Fruit fly (Drosophila melanogaster): ENCODE results near the gene stai.

stai gene

dm6 chr2L:6070656-6071231, 29.4 kb upstream of the stai start, which contains the start of the genes CG9154 and Kr-h2 (continued):
- TF ChIP-seq insv (GFP tag; optimal IDR thresholded peaks at IDR 0.05), result peak in 1 of 2 experiments; percentile 9
- no peak for TF ChIP-seq ATbp (GFP tag; optimal IDR thresholded peaks at IDR 0.05)
- peak; percentile 0 for TF ChIP-seq Blimp-1 (GFP tag; optimal IDR thresholded peaks at IDR 0.05)
- TF ChIP-seq Poxn (GFP tag; IDR thresholded peaks at IDR 0.05), result no peak
- peak; percentile 48 for TF ChIP-seq CG30403 (GFP tag; optimal IDR thresholded peaks at IDR 0.05)
- TF ChIP-seq Dp (GFP tag; optimal IDR thresholded peaks at IDR 0.05), result peak; percentile 84
- TF ChIP-seq CG8281 (tag; optimal IDR thresholded peaks at IDR 0.05), result no peak
- no peak for TF ChIP-seq CG10366 (GFP tag; IDR thresholded peaks at IDR 0.05)
- no peak for TF ChIP-seq CG1233 (GFP tag; optimal IDR thresholded peaks at IDR 0.05)
- TF ChIP-seq CG15601 (tag; optimal IDR thresholded peaks at IDR 0.05), result peak; percentile 48
- no peak for TF ChIP-seq CG12236 (GFP tag; optimal IDR thresholded peaks at IDR 0.05)
- no peak for TF ChIP-seq Taf1 (GFP tag; IDR thresholded peaks at IDR 0.05)
- no peak for TF ChIP-seq CG10209 (GFP tag; optimal IDR thresholded peaks at IDR 0.05)
- no peak for TF ChIP-seq CG7372 (GFP tag; IDR thresholded peaks at IDR 0.05)
- peak; percentile 54; the same call in 1 of the 2 replicates for TF ChIP-seq CG32532 (GFP tag; IDR thresholded peaks at IDR 0.05)
- peak; percentile 76 for TF ChIP-seq Dek (tag; optimal IDR thresholded peaks at IDR 0.05)
- no peak for TF ChIP-seq CG2199 (GFP tag; IDR thresholded peaks at IDR 0.05)
- no peak for TF ChIP-seq CG10959 (GFP tag; IDR thresholded peaks at IDR 0.05)
- TF ChIP-seq CG16815 (GFP tag; optimal IDR thresholded peaks at IDR 0.05), result no peak
- TF ChIP-seq ro (GFP tag; IDR thresholded peaks at IDR 0.05), result no peak
- TF ChIP-seq CG34422 (GFP tag; IDR thresholded peaks at IDR 0.05), result peak; percentile 11; the same call in 1 of the 3 replicates
- TF ChIP-seq CG12219 (GFP tag; optimal IDR thresholded peaks at IDR 0.05), result no peak
- no peak for TF ChIP-seq Hr3 (GFP tag; optimal IDR thresholded peaks at IDR 0.05)
- TF ChIP-seq inv (GFP tag; IDR thresholded peaks at IDR 0.05; ENCODE audit: partially characterized antibody), result peak; percentile 57; the same call in 1 of the 2 replicates
- TF ChIP-seq sisA (GFP tag; IDR thresholded peaks at IDR 0.05), result no peak
- no peak for TF ChIP-seq CG18619 (GFP tag; optimal IDR thresholded peaks at IDR 0.05)
- no peak for TF ChIP-seq her (GFP tag; optimal IDR thresholded peaks at IDR 0.05)
- no peak for TF ChIP-seq Rx (GFP tag; IDR thresholded peaks at IDR 0.05)
- no peak for TF ChIP-seq gt (GFP tag; IDR thresholded peaks at IDR 0.05)
- peak; percentile 81 for TF ChIP-seq Xbp1 (GFP tag; optimal IDR thresholded peaks at IDR 0.05)
- no peak for TF ChIP-seq CG11695 (GFP tag; IDR thresholded peaks at IDR 0.05)
- peak; percentile 57 for TF ChIP-seq CG10267 (tag; optimal IDR thresholded peaks at IDR 0.05)
- TF ChIP-seq CG4424 (GFP tag; optimal IDR thresholded peaks at IDR 0.05), result peak; percentile 23
- TF ChIP-seq HLH4C (GFP tag; IDR thresholded peaks at IDR 0.05; ENCODE audit: partially characterized antibody), result peak; percentile 81
- no peak for TF ChIP-seq esg (GFP tag; conservative IDR thresholded peaks at IDR 0.05)
- TF ChIP-seq CG15073 (GFP tag; optimal IDR thresholded peaks at IDR 0.05), result no peak
- TF ChIP-seq Hr39 (optimal IDR thresholded peaks at IDR 0.05), result no peak
- no peak for TF ChIP-seq h (optimal IDR thresholded peaks at IDR 0.05)
- TF ChIP-seq dm (GFP tag; optimal IDR thresholded peaks at IDR 0.05), result peak; percentile 26
- TF ChIP-seq CG30431 (GFP tag; optimal IDR thresholded peaks at IDR 0.05), result no peak
- TF ChIP-seq CG14710 (tag; optimal IDR thresholded peaks at IDR 0.05), result peak; percentile 69
- TF ChIP-seq Atf-2 (GFP tag; optimal IDR thresholded peaks at IDR 0.05), result no peak
- peak; percentile 43; the same call in 1 of the 2 replicates for TF ChIP-seq CG31441 (GFP tag; IDR thresholded peaks at IDR 0.05)
- TF ChIP-seq lilli (GFP tag; optimal IDR thresholded peaks at IDR 0.05), result peak; percentile 36
- TF ChIP-seq CG6689 (GFP tag; IDR thresholded peaks at IDR 0.05), result no peak
- peak; percentile 42 for TF ChIP-seq CG17186 (GFP tag; optimal IDR thresholded peaks at IDR 0.05)
- TF ChIP-seq H2.0 (GFP tag; IDR thresholded peaks at IDR 0.05), result no peak
- no peak for TF ChIP-seq BtbVII (GFP tag; optimal IDR thresholded peaks at IDR 0.05)
- peak; percentile 58 for TF ChIP-seq CG18599 (GFP tag; optimal IDR thresholded peaks at IDR 0.05)
- peak; percentile 3 for TF ChIP-seq Usf (GFP tag; optimal IDR thresholded peaks at IDR 0.05)
- peak; percentile 54 for TF ChIP-seq CG17361 (GFP tag; IDR thresholded peaks at IDR 0.05)
- no peak for TF ChIP-seq CG12942 (GFP tag; optimal IDR thresholded peaks at IDR 0.05)

Measured in whole organism, embryonic.